Fruit fly (Drosophila melanogaster): ENCODE results near the gene asp.

dm6 chr3R:24767667-24768340 lies 14.2 kb downstream of the asp start:
- no peak for TF ChIP-seq ovo (GFP tag; optimal IDR thresholded peaks at IDR 0.05)
- TF ChIP-seq cnc (optimal IDR thresholded peaks at IDR 0.05) = no peak
- no peak for TF ChIP-seq pad (GFP tag; optimal IDR thresholded peaks at IDR 0.05)
- no peak for TF ChIP-seq tj (GFP tag; optimal IDR thresholded peaks at IDR 0.05)
- no peak for TF ChIP-seq Mnt (GFP tag; optimal IDR thresholded peaks at IDR 0.05)
- no peak for TF ChIP-seq kay (GFP tag; ENCODE audit: borderline replicate concordance)
- no peak for TF ChIP-seq toe (GFP tag; optimal IDR thresholded peaks at IDR 0.05)
- no peak for TF ChIP-seq CG7045 (GFP tag; optimal IDR thresholded peaks at IDR 0.05)
- TF ChIP-seq Clk (GFP tag; optimal IDR thresholded peaks at IDR 0.05) = no peak
- TF ChIP-seq bab1 (GFP tag; optimal IDR thresholded peaks at IDR 0.05) = no peak
- no peak for TF ChIP-seq CG12768 (GFP tag; optimal IDR thresholded peaks at IDR 0.05)
- TF ChIP-seq CG14711 (tag; optimal IDR thresholded peaks at IDR 0.05) = no peak
- TF ChIP-seq CG5204 (GFP tag; optimal IDR thresholded peaks at IDR 0.05) = no peak
- no peak for TF ChIP-seq CG1620 (GFP tag; optimal IDR thresholded peaks at IDR 0.05)

Data from whole organism, adult.